Fruit fly (Drosophila melanogaster): Measurements from ENCODE around the gene ntc.

Gene ntc

dm6 chr3L:3824790-3825484, 18.7 kb upstream of the ntc start, which contains the start of gene Rdh (continued):
- TF ChIP-seq CG4404 (GFP tag; IDR thresholded peaks at IDR 0.05) (no peak), CG7271 (tag; optimal IDR thresholded peaks at IDR 0.05) (no peak), lab (GFP tag; optimal IDR thresholded peaks at IDR 0.05) (peak; percentile 92), CG31365 (tag; optimal IDR thresholded peaks at IDR 0.05) (peak; percentile 37), CG11504 (tag; optimal IDR thresholded peaks at IDR 0.05) (peak; percentile 88), Sox102F (GFP tag; optimal IDR thresholded peaks at IDR 0.05) (peak; percentile 77), CG7372 (GFP tag; IDR thresholded peaks at IDR 0.05) (0 out of 2 replicates have a peak, but pooled peaks have one; percentile 20), crp (GFP tag; optimal IDR thresholded peaks at IDR 0.05) (peak in 1 of 2 experiments; percentile 20), HmgZ (tag; optimal IDR thresholded peaks at IDR 0.05) (peak; percentile 32), sug (tag; optimal IDR thresholded peaks at IDR 0.05) (peak; percentile 84), gcm2 (GFP tag; optimal IDR thresholded peaks at IDR 0.05) (no peak), Meics (GFP tag; optimal IDR thresholded peaks at IDR 0.05) (peak; percentile 87), Fer3 (tag; optimal IDR thresholded peaks at IDR 0.05) (peak; percentile 87), Abd-B (GFP tag; optimal IDR thresholded peaks at IDR 0.05) (peak; percentile 60), CG6272 (GFP tag; IDR thresholded peaks at IDR 0.05) (no peak), Dip2 (GFP tag; IDR thresholded peaks at IDR 0.05) (no peak), CG17612 (GFP tag; IDR thresholded peaks at IDR 0.05) (no peak), CG4424 (GFP tag; optimal IDR thresholded peaks at IDR 0.05) (peak; percentile 69), Lim3 (GFP tag; IDR thresholded peaks at IDR 0.05) (no peak), CrebB (tag; optimal IDR thresholded peaks at IDR 0.05) (peak; percentile 61), repo (GFP tag; optimal IDR thresholded peaks at IDR 0.05) (no peak), HmgD (GFP tag; optimal IDR thresholded peaks at IDR 0.05) (no peak), CG3281 (GFP tag; optimal IDR thresholded peaks at IDR 0.05) (peak; percentile 87), CG4360 (GFP tag; IDR thresholded peaks at IDR 0.05) (peak; percentile 62; the same call in 1 of the 2 replicates), dan (GFP tag; IDR thresholded peaks at IDR 0.05) (no peak), odd (GFP tag; optimal IDR thresholded peaks at IDR 0.05) (peak; percentile 59), CHES-1-like (GFP tag; optimal IDR thresholded peaks at IDR 0.05) (peak; percentile 29), Ravus (GFP tag; IDR thresholded peaks at IDR 0.05) (peak; percentile 23), Dbx (GFP tag; IDR thresholded peaks at IDR 0.05) (peak; percentile 79), CG2116 (GFP tag; optimal IDR thresholded peaks at IDR 0.05) (peak; percentile 50), CG15479 (GFP tag; optimal IDR thresholded peaks at IDR 0.05) (no peak), CG7357 (GFP tag; IDR thresholded peaks at IDR 0.05) (peak; percentile 49; the same call in 2 of the 3 replicates), CG17328 (GFP tag; IDR thresholded peaks at IDR 0.05) (peak; percentile 53), so (GFP tag; IDR thresholded peaks at IDR 0.05) (peak; percentile 70; the same call in 1 of the 3 replicates), CG7556 (GFP tag; optimal IDR thresholded peaks at IDR 0.05) (peak; percentile 94), CG10209 (GFP tag; optimal IDR thresholded peaks at IDR 0.05) (peak; percentile 83), CG4820 (GFP tag; optimal IDR thresholded peaks at IDR 0.05) (peak; percentile 71), Ssrp (tag; optimal IDR thresholded peaks at IDR 0.05) (peak; percentile 78), CG3065 (GFP tag; optimal IDR thresholded peaks at IDR 0.05) (peak; percentile 15), maf-S (GFP tag; optimal IDR thresholded peaks at IDR 0.05) (no peak), CG4328 (GFP tag; optimal IDR thresholded peaks at IDR 0.05) (peak; percentile 86), Rx (GFP tag; IDR thresholded peaks at IDR 0.05) (no peak), CG5953 (GFP tag; IDR thresholded peaks at IDR 0.05) (no peak), E2f2 (GFP tag; IDR thresholded peaks at IDR 0.05) (peak; percentile 47; the same call in 1 of the 2 replicates), CG11456 (GFP tag; IDR thresholded peaks at IDR 0.05) (no peak), TFAM (GFP tag; optimal IDR thresholded peaks at IDR 0.05) (no peak), Dp (GFP tag; optimal IDR thresholded peaks at IDR 0.05) (no peak), luna (GFP tag; optimal IDR thresholded peaks at IDR 0.05) (no peak), CG6689 (GFP tag; IDR thresholded peaks at IDR 0.05) (peak; percentile 63; the same call in 1 of the 2 replicates), gce (GFP tag; IDR thresholded peaks at IDR 0.05) (no peak)
